Fruit fly (Drosophila melanogaster) whole organism, prepupa: ENCODE results near the gene CG33235.

Experiments
- CG6276 ChIP-seq: fragments of 200-800 bp; sonication (Bioruptor generic); optimal IDR thresholded peaks from 2 replicates; lab custom pipeline; 2017; ENCODE audit warnings: missing biosample characterization, mild to moderate bottlenecking, missing genetic modification characterization
- OdsH ChIP-seq: fragments of 200-800 bp; sonication (Bioruptor generic); optimal IDR thresholded peaks from 3 replicates; lab custom pipeline; 2016; ENCODE audit warnings: missing biosample characterization, missing genetic modification characterization

dm6 chrX:11466757-11467156, 24.6 kb downstream of the CG33235 start:
- no peak for TF ChIP-seq CG6276 (GFP tag; lab: Kevin White, UChicago)
- no peak for TF ChIP-seq OdsH (GFP tag; lab: Kevin White, UChicago)
